Worm (Caenorhabditis elegans) whole organism, L4 larva: ENCODE measurements around the gene comt-5.

Experiments used
- D1046.2 ChIP-seq: fragments of 200-800 bp; sonication (Bioruptor generic); IDR thresholded peaks from 2 replicates; pipeline ENCODE4 v1.3.6; 2022; ENCODE audit warnings: missing genetic modification characterization, missing compliant biosample characterization
- F26F4.8 ChIP-seq: fragments of 200-800 bp; sonication (Bioruptor generic); conservative IDR thresholded peaks from 2 replicates; pipeline ENCODE4 v1.3.6; 2022; ENCODE audit warnings: missing genetic modification characterization, missing compliant biosample characterization
- T26A8.4 ChIP-seq: fragments of 200-800 bp; sonication (Bioruptor generic); IDR thresholded peaks from 2 replicates; pipeline ENCODE4 v1.3.6; 2022; ENCODE audit warnings: missing genetic modification characterization, missing compliant biosample characterization
- Y48G9A.11 ChIP-seq: fragments of 200-800 bp; sonication (Bioruptor generic); IDR thresholded peaks from 2 replicates; pipeline ENCODE4 v1.3.6; 2022; ENCODE audit warnings: missing genetic modification reagents, missing genetic modification characterization, missing compliant biosample characterization
- Y75B8A.6 ChIP-seq: fragments of 200-800 bp; sonication (Bioruptor generic); IDR thresholded peaks from 2 replicates; pipeline ENCODE4 v1.3.6; 2022; ENCODE audit warnings: missing genetic modification reagents, missing genetic modification characterization, missing compliant biosample characterization
- ZK546.5 ChIP-seq, 2 experiments: sonication (generic microtip); optimal IDR thresholded peaks; 2 replicates each; lab custom pipeline; 2017; ENCODE audit warnings: missing biosample characterization in 2 of 2, missing genetic modification characterization in 2 of 2
- aha-1 ChIP-seq: fragments of 150-350 bp; peaks from one replicate; lab custom pipeline; 2014; ENCODE audit warnings: missing biosample characterization, missing genetic modification characterization
- ama-1 ChIP-seq: fragments of 150-350 bp; optimal IDR thresholded peaks from 2 replicates; lab custom pipeline; 2014; ENCODE audit warnings: inconsistent platforms, mixed read lengths
- ceh-28 ChIP-seq: fragments of 150-350 bp; optimal IDR thresholded peaks from 2 replicates; lab custom pipeline; 2014; ENCODE audit warnings: missing biosample characterization, missing genetic modification reagents, missing genetic modification characterization
- ceh-44 ChIP-seq: fragments of 200-800 bp; sonication (Bioruptor generic); IDR thresholded peaks from 2 replicates; pipeline ENCODE4 v1.3.6; 2022; ENCODE audit warnings: missing genetic modification reagents, missing genetic modification characterization, missing compliant biosample characterization
- cey-2 ChIP-seq: sonication (generic microtip); optimal IDR thresholded peaks from 3 replicates; lab custom pipeline; 2017; ENCODE audit warnings: missing genetic modification characterization, mild to moderate bottlenecking, missing compliant biosample characterization, antibody characterized with exemption, borderline replicate concordance; ENCODE audit not compliant: insufficient read depth
- ctbp-1 ChIP-seq: fragments of 200-800 bp; sonication (Bioruptor generic); IDR thresholded peaks from 2 replicates; pipeline ENCODE4 v1.3.6; 2022; ENCODE audit warnings: missing genetic modification reagents, missing genetic modification characterization, missing compliant biosample characterization
- daf-12 ChIP-seq: fragments of 150-350 bp; optimal IDR thresholded peaks from 2 replicates; lab custom pipeline; 2014; ENCODE audit warnings: missing biosample characterization, missing genetic modification reagents, missing genetic modification characterization
- daf-8 ChIP-seq: fragments of 200-800 bp; sonication (Bioruptor generic); IDR thresholded peaks from 2 replicates; pipeline ENCODE4 v1.3.6; 2022; ENCODE audit warnings: missing genetic modification characterization, missing compliant biosample characterization
- dmd-6 ChIP-seq: fragments of 200-800 bp; sonication (Bioruptor generic); IDR thresholded peaks from 2 replicates; pipeline ENCODE4 v1.3.6; 2022; ENCODE audit warnings: missing genetic modification reagents, missing genetic modification characterization, missing compliant biosample characterization
- dmd-9 ChIP-seq: fragments of 200-800 bp; sonication (Bioruptor generic); IDR thresholded peaks from 2 replicates; pipeline ENCODE4 v1.3.6; 2022; ENCODE audit warnings: missing genetic modification reagents, missing genetic modification characterization, missing compliant biosample characterization
- dpl-1 ChIP-seq: fragments of 150-350 bp; optimal IDR thresholded peaks from 2 replicates; lab custom pipeline; 2014; ENCODE audit warnings: missing biosample characterization, missing genetic modification reagents, missing genetic modification characterization
- dve-1 ChIP-seq: sonication (generic microtip); optimal IDR thresholded peaks from 2 replicates; lab custom pipeline; 2017; ENCODE audit warnings: antibody characterized with exemption, mild to moderate bottlenecking, missing genetic modification characterization, missing compliant biosample characterization; ENCODE audit not compliant: insufficient read depth
- egl-27 ChIP-seq: sonication (generic microtip); optimal IDR thresholded peaks from 3 replicates; lab custom pipeline; 2017; ENCODE audit warnings: missing biosample characterization, missing genetic modification reagents, missing genetic modification characterization
- gei-8 ChIP-seq: fragments of 200-800 bp; sonication (Bioruptor generic); optimal IDR thresholded peaks from 2 replicates; lab custom pipeline; 2018; ENCODE audit warnings: mild to moderate bottlenecking, missing genetic modification characterization, missing compliant biosample characterization
- jun-1 ChIP-seq: fragments of 150-350 bp; optimal IDR thresholded peaks from 2 replicates; lab custom pipeline; 2014; ENCODE audit warnings: missing biosample characterization, missing genetic modification reagents, missing genetic modification characterization
- lin-1 ChIP-seq: fragments of 200-800 bp; sonication (Bioruptor generic); IDR thresholded peaks from 2 replicates; pipeline ENCODE4 v1.3.6; 2022; ENCODE audit warnings: missing genetic modification reagents, missing genetic modification characterization, missing compliant biosample characterization
- lin-15B ChIP-seq: fragments of 150-350 bp; sonication (generic microtip); optimal IDR thresholded peaks from 3 replicates; lab custom pipeline; 2014; ENCODE audit warnings: missing biosample characterization, missing genetic modification characterization
- lin-38 ChIP-seq: fragments of 200-800 bp; sonication (Bioruptor generic); IDR thresholded peaks from 2 replicates; pipeline ENCODE4 v1.3.6; 2022; ENCODE audit warnings: missing genetic modification reagents, missing genetic modification characterization, missing compliant biosample characterization
- lsy-2 ChIP-seq, 2 experiments: fragments of 150-350 bp in 1 of 2; sonication (generic microtip) in 1 of 2; optimal IDR thresholded peaks; 2 replicates each; lab custom pipeline; 2014 to 2017; ENCODE audit warnings: missing biosample characterization in 2 of 2, missing genetic modification characterization in 2 of 2
- madf-9 ChIP-seq: fragments of 200-800 bp; sonication (Bioruptor generic); conservative IDR thresholded peaks from 2 replicates; pipeline ENCODE4 v1.3.6; 2022; ENCODE audit warnings: missing genetic modification reagents, missing genetic modification characterization, missing compliant biosample characterization
- mdt-29 ChIP-seq: fragments of 200-800 bp; sonication (Bioruptor generic); IDR thresholded peaks from 2 replicates; pipeline ENCODE4 v1.3.6; 2022; ENCODE audit warnings: missing genetic modification reagents, missing genetic modification characterization, missing compliant biosample characterization
- nhr-111 ChIP-seq: fragments of 200-800 bp; sonication (Bioruptor generic); optimal IDR thresholded peaks from 2 replicates; lab custom pipeline; 2018; ENCODE audit warnings: mild to moderate bottlenecking, missing genetic modification characterization, missing compliant biosample characterization
- nhr-28 ChIP-seq: fragments of 150-350 bp; optimal IDR thresholded peaks from 2 replicates; lab custom pipeline; 2014; ENCODE audit warnings: missing biosample characterization, missing genetic modification characterization
- nhr-76 ChIP-seq: fragments of 150-350 bp; optimal IDR thresholded peaks from 2 replicates; lab custom pipeline; 2014; ENCODE audit warnings: missing biosample characterization, missing genetic modification characterization
- pqm-1 ChIP-seq: sonication (generic microtip); optimal IDR thresholded peaks from 2 replicates; lab custom pipeline; 2017; ENCODE audit warnings: missing biosample characterization, missing genetic modification characterization
- skn-1 ChIP-seq: fragments of 150-350 bp; optimal IDR thresholded peaks from 2 replicates; lab custom pipeline; 2014; ENCODE audit warnings: missing biosample characterization, missing genetic modification characterization
- spr-1 ChIP-seq: sonication (generic microtip); optimal IDR thresholded peaks from 2 replicates; lab custom pipeline; 2016; ENCODE audit warnings: mild to moderate bottlenecking, missing genetic modification characterization, missing compliant biosample characterization
- spr-3 ChIP-seq: fragments of 200-800 bp; sonication (Bioruptor generic); optimal IDR thresholded peaks from 2 replicates; lab custom pipeline; 2018; ENCODE audit warnings: mild to moderate bottlenecking, missing genetic modification characterization, missing compliant biosample characterization
- tra-1 ChIP-seq: fragments of 200-800 bp; sonication (Bioruptor generic); IDR thresholded peaks from 2 replicates; pipeline ENCODE4 v1.3.6; 2022; ENCODE audit warnings: missing genetic modification reagents, missing genetic modification characterization, missing compliant biosample characterization
- unc-130 ChIP-seq: sonication (generic microtip); optimal IDR thresholded peaks from 2 replicates; lab custom pipeline; 2016; ENCODE audit warnings: missing genetic modification reagents, missing genetic modification characterization, missing compliant biosample characterization
- zfp-2 ChIP-seq: sonication (generic microtip); optimal IDR thresholded peaks from 2 replicates; lab custom pipeline; 2016; ENCODE audit warnings: mild to moderate bottlenecking, missing genetic modification characterization, missing compliant biosample characterization
- zfp-3 ChIP-seq: fragments of 200-800 bp; sonication (Bioruptor generic); conservative IDR thresholded peaks from 2 replicates; pipeline ENCODE4 v1.3.6; 2022; ENCODE audit warnings: missing genetic modification reagents, missing genetic modification characterization, missing compliant biosample characterization

comt-5 gene

ce11 chrV:2018689-2019088 lies 34.7 kb downstream of the comt-5 start, which contains the start of gene F59A7.14:
F59A7.14 (plus strand) TSS chrV:2018989.
- TF ChIP-seq D1046.2 (no peak), spr-3 (no peak), Y48G9A.11 (GFP tag; lab: Robert Waterston, UW) (no peak), nhr-28 (tag; lab: Kevin White, UChicago) (no peak), tra-1 (GFP tag; lab: Robert Waterston, UW) (no peak), jun-1 (tag; lab: Kevin White, UChicago) (no peak), skn-1 (no peak), daf-8 (no peak), pqm-1 (no peak), Y75B8A.6 (GFP tag; lab: Robert Waterston, UW) (no peak), egl-27 (tag; lab: Kevin White, UChicago) (no peak), lin-38 (GFP tag; lab: Robert Waterston, UW) (no peak), dpl-1 (no peak), cey-2 (no peak), mdt-29 (no peak)

DNA sequence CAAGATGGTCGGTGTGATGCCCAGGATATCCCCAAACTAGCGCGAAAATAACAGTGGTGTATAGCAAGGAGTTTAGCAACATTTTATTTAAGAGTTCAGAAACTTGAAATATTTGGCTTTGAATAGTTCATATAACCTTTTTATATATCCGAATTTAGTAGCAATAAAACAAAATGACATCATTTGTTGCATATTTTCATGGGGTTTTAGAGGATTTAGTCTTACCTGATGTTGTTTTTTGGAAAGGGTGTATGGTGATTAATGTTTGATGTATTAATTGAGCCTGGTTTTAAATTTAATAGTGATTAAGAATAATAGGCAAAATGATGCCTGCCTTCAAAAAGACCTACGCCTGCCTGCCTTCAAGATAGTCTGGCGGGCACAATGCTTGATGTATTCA lies 37.0 kb downstream of the comt-5 start, which contains the start of gene F59A7.2:
TSS of gene F59A7.2 (minus strand) at position 101 of the 400 bp plus-strand sequence.
- TF ChIP-seq ceh-28 (tag; lab: Kevin White, UChicago), result no peak
- TF ChIP-seq zfp-3 (GFP tag; lab: Robert Waterston, UW), result no peak
- no peak for TF ChIP-seq lin-1 (GFP tag; lab: Robert Waterston, UW)
- TF ChIP-seq madf-9 (GFP tag; lab: Robert Waterston, UW), result no peak
- peak; percentile 16 for TF ChIP-seq aha-1 (tag; lab: Kevin White, UChicago)
- no peak for TF ChIP-seq unc-130 (GFP tag; lab: Kevin White, UChicago)

ce11 chrV:2013824-2014223 lies 39.6 kb downstream of the comt-5 start, which contains the start of gene F59A7.11:
F59A7.11 (minus strand) TSS chrV:2013924.
- TF ChIP-seq lsy-2 (tag; optimal IDR thresholded peaks at IDR 0.05; lab: Kevin White, UChicago) (no peak), ama-1 (lab: Kevin White, UChicago) (no peak), spr-3 (no peak), dmd-6 (GFP tag; lab: Robert Waterston, UW) (no peak), T26A8.4 (GFP tag; lab: Robert Waterston, UW) (no peak), dmd-9 (GFP tag; lab: Robert Waterston, UW) (no peak), ceh-44 (GFP tag; lab: Robert Waterston, UW) (no peak), daf-12 (tag; lab: Kevin White, UChicago) (no peak), ZK546.5 (tag; optimal IDR thresholded peaks at IDR 0.05; lab: Kevin White, UChicago) (no peak), skn-1 (no peak), nhr-111 (GFP tag; lab: Kevin White, UChicago) (no peak), ceh-28 (tag; lab: Kevin White, UChicago) (no peak), dpl-1 (no peak), F26F4.8 (no peak), zfp-2 (tag; lab: Kevin White, UChicago) (no peak), nhr-76 (tag; lab: Kevin White, UChicago) (no peak)

- no peak for TF ChIP-seq gei-8 (GFP tag; lab: Kevin White, UChicago)
- TF ChIP-seq cey-2, result no peak
- no peak for TF ChIP-seq lin-15B (tag; lab: Kevin White, UChicago)
- no peak for TF ChIP-seq Y75B8A.6 (GFP tag; lab: Robert Waterston, UW)
- TF ChIP-seq spr-1 (tag; lab: Kevin White, UChicago), result no peak
- TF ChIP-seq ctbp-1 (GFP tag; lab: Robert Waterston, UW), result no peak
- no peak for TF ChIP-seq dve-1 (tag; lab: Kevin White, UChicago)
Observed at ce11 chrV:2011777-2012176, 41.6 kb downstream of the comt-5 start, which contains the start of gene F59A7.7. F59A7.7 (plus strand) TSS chrV:2012077.
